Worm (Caenorhabditis elegans): Measurements from ENCODE around the gene F12A10.9.

The F12A10.9 gene

ce11 chrII:5455650-5456355 lies 42.7 kb upstream of the F12A10.9 start, which contains the start of gene daz-1:
Gene daz-1 (plus strand): TSS chrII:5456305.
- peak; percentile 18 for TF ChIP-seq unc-130 (GFP tag; optimal IDR thresholded peaks at IDR 0.05)
- peak in 1 of 2 experiments; percentile 91 for TF ChIP-seq unc-62 (GFP tag; optimal IDR thresholded peaks at IDR 0.05 in 1 of 2)
- TF ChIP-seq unc-62 (tag; optimal IDR thresholded peaks at IDR 0.05), result no peak
- TF ChIP-seq egl-43 (GFP tag; IDR thresholded peaks at IDR 0.05), result no peak

- TF ChIP-seq mxl-3 (GFP tag; optimal IDR thresholded peaks at IDR 0.05), result peak; percentile 25
- peak; percentile 27 for TF ChIP-seq nhr-28 (tag; optimal IDR thresholded peaks at IDR 0.05)
- no peak for TF ChIP-seq lir-3 (tag; optimal IDR thresholded peaks at IDR 0.05)
Observed at ce11 chrII:5458683-5459410, 39.6 kb upstream of the F12A10.9 start.

ce11 chrII:5459534-5459933 lies 39.0 kb upstream of the F12A10.9 start:
- peak; percentile 33 for TF ChIP-seq hlh-11 (tag; optimal IDR thresholded peaks at IDR 0.05)
- no peak for TF ChIP-seq lin-13 (GFP tag; optimal IDR thresholded peaks at IDR 0.05)
- TF ChIP-seq nhr-28 (tag; optimal IDR thresholded peaks at IDR 0.05), result peak; percentile 55

- TF ChIP-seq fkh-10 (GFP tag; optimal IDR thresholded peaks at IDR 0.05) (no peak), mdt-29 (GFP tag; IDR thresholded peaks at IDR 0.05) (no peak), dmd-6 (GFP tag; IDR thresholded peaks at IDR 0.05) (no peak), madf-9 (GFP tag; conservative IDR thresholded peaks at IDR 0.05) (no peak), hmg-1.1 (GFP tag; IDR thresholded peaks at IDR 0.05) (peak; percentile 30; the same call in 1 of the 2 replicates), ZK337.2 (GFP tag; IDR thresholded peaks at IDR 0.05) (no peak), nhr-10 (tag; optimal IDR thresholded peaks at IDR 0.05) (no peak), dve-1 (tag; optimal IDR thresholded peaks at IDR 0.05; ENCODE audit: insufficient read depth) (peak; percentile 38), hlh-11 (tag; optimal IDR thresholded peaks at IDR 0.05) (peak; percentile 64), daf-16 (GFP tag; optimal IDR thresholded peaks at IDR 0.05) (no peak), daf-16 (tag; optimal IDR thresholded peaks at IDR 0.05) (peak; percentile 58), zfp-2 (tag; optimal IDR thresholded peaks at IDR 0.05) (no peak), hlh-30 (tag; optimal IDR thresholded peaks at IDR 0.05; ENCODE audit: insufficient read depth) (peak; percentile 14), aha-1 (tag) (peak; percentile 6), mdl-1 (tag; optimal IDR thresholded peaks at IDR 0.05) (no peak), mep-1 (tag; optimal IDR thresholded peaks at IDR 0.05) (peak; percentile 29), nhr-25 (tag; optimal IDR thresholded peaks at IDR 0.05; ENCODE audit: borderline replicate concordance, insufficient read depth) (no peak), zag-1 (tag; optimal IDR thresholded peaks at IDR 0.05) (no peak), ceh-62 (tag; optimal IDR thresholded peaks at IDR 0.05) (no peak), mes-2 (tag; optimal IDR thresholded peaks at IDR 0.05; ENCODE audit: poor library complexity, severe bottlenecking) (peak; percentile 45), nhr-28 (tag; optimal IDR thresholded peaks at IDR 0.05) (peak; percentile 33), lin-1 (GFP tag; IDR thresholded peaks at IDR 0.05) (no peak), unc-62 (GFP tag; optimal IDR thresholded peaks at IDR 0.05 in 1 of 2) (peak in 1 of 2 experiments; percentile 75), unc-62 (tag; optimal IDR thresholded peaks at IDR 0.05) (no peak), zip-11 (GFP tag; IDR thresholded peaks at IDR 0.05) (no peak), lsy-2 (tag; optimal IDR thresholded peaks at IDR 0.05) (no peak), pha-4 (GFP tag; IDR thresholded peaks at IDR 0.05) (no peak), pha-4 (tag; optimal IDR thresholded peaks at IDR 0.05) (peak; percentile 20), T20F7.1 (GFP tag; optimal IDR thresholded peaks at IDR 0.05) (no peak)
Observed at ce11 chrII:5460911-5461310, 37.6 kb upstream of the F12A10.9 start.
